Worm (Caenorhabditis elegans) whole organism, L2 larva: ENCODE measurements around the gene T28F12.1.
"Not testable (repeated sequence)": the region's sequence is repeated elsewhere in the genome, so short reads cannot be mapped to it uniquely, and the experiment has no call there.

Source experiments
- dmd-4 ChIP-seq: sonication (generic microtip); optimal IDR thresholded peaks from 2 replicates; lab custom pipeline; 2017; ENCODE audit warnings: missing biosample characterization, missing genetic modification characterization
- lin-13 ChIP-seq: fragments of 150-350 bp; optimal IDR thresholded peaks from 2 replicates; lab custom pipeline; 2014; ENCODE audit warnings: missing biosample characterization, missing genetic modification reagents, missing genetic modification characterization
- lin-39 ChIP-seq: fragments of 150-350 bp; optimal IDR thresholded peaks from 2 replicates; lab custom pipeline; 2014; ENCODE audit warnings: missing biosample characterization, missing genetic modification reagents, missing genetic modification characterization
- lsy-2 ChIP-seq, 2 experiments: fragments of 150-350 bp in 1 of 2; sonication (generic microtip) in 1 of 2; optimal IDR thresholded peaks; 2 replicates each; lab custom pipeline; 2014 to 2017; ENCODE audit warnings: missing biosample characterization in 2 of 2, missing genetic modification characterization in 2 of 2
- mbf-1 ChIP-seq: sonication (generic microtip); optimal IDR thresholded peaks from 2 replicates; lab custom pipeline; 2017; ENCODE audit warnings: missing biosample characterization, missing genetic modification characterization
- nhr-12 ChIP-seq: fragments of 150-350 bp; optimal IDR thresholded peaks from 2 replicates; lab custom pipeline; 2014; ENCODE audit warnings: missing biosample characterization, missing genetic modification characterization
- nhr-77 ChIP-seq: fragments of 150-350 bp; optimal IDR thresholded peaks from 2 replicates; lab custom pipeline; 2014; ENCODE audit warnings: missing biosample characterization, missing genetic modification characterization
- sma-3 ChIP-seq: sonication (generic microtip); optimal IDR thresholded peaks from 2 replicates; lab custom pipeline; 2016; ENCODE audit warnings: missing genetic modification reagents, missing genetic modification characterization, missing compliant biosample characterization
- snpc-4 ChIP-seq: fragments of 150-350 bp; optimal IDR thresholded peaks from 2 replicates; lab custom pipeline; 2014; ENCODE audit warnings: missing biosample characterization, missing genetic modification characterization
- zag-1 ChIP-seq: fragments of 150-350 bp; optimal IDR thresholded peaks from 2 replicates; lab custom pipeline; 2014; ENCODE audit warnings: missing biosample characterization, missing genetic modification characterization
- ztf-4 ChIP-seq: fragments of 150-350 bp; optimal IDR thresholded peaks from 2 replicates; lab custom pipeline; 2014; ENCODE audit warnings: missing biosample characterization, missing genetic modification characterization

Gene T28F12.1

ce11 chrV:4560441-4560840 is 47.6 kb downstream of the T28F12.1 start, which contains the start of gene Y61A9LA.4:
Gene Y61A9LA.4 (plus strand): TSS chrV:4560741.
- TF ChIP-seq snpc-4; dmd-4; mbf-1 (tag; lab: Kevin White, UChicago): not testable (repeated sequence)

- TF ChIP-seq ztf-4 (tag; lab: Kevin White, UChicago) (no peak), lin-39 (no peak), lin-13 (GFP tag; lab: Kevin White, UChicago) (no peak), sma-3 (GFP tag; lab: Kevin White, UChicago) (no peak), nhr-12 (tag; lab: Kevin White, UChicago) (no peak), zag-1 (tag; lab: Kevin White, UChicago) (no peak), nhr-77 (no peak), lsy-2 (tag; optimal IDR thresholded peaks at IDR 0.05; lab: Kevin White, UChicago) (no peak)
- TF ChIP-seq, all 48 proteins: peak for 0
Measured at ce11 chrV:4562493-4562892, 49.7 kb downstream of the T28F12.1 start.
